Fruit fly (Drosophila melanogaster): Measurements from ENCODE around the gene Ndc1.
A peak's percentile ranks its signal among the peaks of the same experiment; 100 is the strongest.

Ndc1 gene

DNA sequence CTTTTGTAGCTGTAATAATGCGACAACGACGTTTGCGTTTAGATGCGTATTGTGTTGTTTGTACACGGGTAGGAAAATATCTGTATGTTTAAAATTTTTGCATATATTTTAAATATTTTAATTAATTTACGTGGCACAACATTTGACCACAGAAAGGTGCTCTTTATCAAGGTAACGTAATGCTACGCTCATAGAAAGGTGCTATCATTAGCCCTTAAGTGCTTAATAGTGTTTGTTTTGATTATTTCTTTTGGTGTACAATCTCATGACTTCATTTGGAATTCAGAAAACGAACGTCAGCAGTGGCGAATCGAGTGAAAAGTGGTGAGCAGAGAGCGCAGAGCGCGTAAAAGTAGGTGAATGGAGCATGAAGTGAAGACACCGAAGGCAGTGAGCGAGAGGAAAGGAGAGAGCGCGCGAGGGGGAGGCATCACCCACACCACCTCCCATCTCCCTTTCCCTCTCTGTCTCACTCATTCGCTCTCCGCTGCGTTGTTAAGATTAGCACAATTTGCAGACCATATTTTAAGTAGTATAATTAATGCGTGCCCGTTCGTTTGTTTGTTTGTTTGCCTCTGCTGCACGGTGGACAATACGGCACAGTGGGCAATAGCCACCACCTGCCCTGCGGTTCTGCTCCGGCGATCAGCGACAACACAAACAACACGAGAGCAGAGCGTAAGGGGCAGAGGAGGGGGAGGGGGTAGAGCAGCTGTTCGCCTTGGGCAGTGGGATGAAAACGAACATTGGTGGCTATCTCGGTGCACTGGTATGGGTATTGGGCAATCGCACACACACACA is 2.3 kb upstream of the Ndc1 start (continued):
- TF ChIP-seq bsh (GFP tag; optimal IDR thresholded peaks at IDR 0.05), result peak in 1 of 2 experiments; percentile 47
- TF ChIP-seq org-1 (GFP tag; optimal IDR thresholded peaks at IDR 0.05), result peak; percentile 26
- peak; percentile 23 for TF ChIP-seq CG1792 (GFP tag; optimal IDR thresholded peaks at IDR 0.05)
- TF ChIP-seq Myb (GFP tag; optimal IDR thresholded peaks at IDR 0.05), result no peak
- peak; percentile 8 for TF ChIP-seq trem (tag; optimal IDR thresholded peaks at IDR 0.05)
- TF ChIP-seq CG12104 (GFP tag; optimal IDR thresholded peaks at IDR 0.05), result peak; percentile 5
- TF ChIP-seq CG15269 (tag; optimal IDR thresholded peaks at IDR 0.05), result peak; percentile 59
- no peak for TF ChIP-seq CG11398 (GFP tag; optimal IDR thresholded peaks at IDR 0.05)
- peak; percentile 53 for TF ChIP-seq fd96Cb (tag; optimal IDR thresholded peaks at IDR 0.05)
- no peak for TF ChIP-seq CG11560 (tag; IDR thresholded peaks at IDR 0.05)
- no peak for TF ChIP-seq CG7928 (GFP tag; optimal IDR thresholded peaks at IDR 0.05)
- no peak for TF ChIP-seq CG4854 (GFP tag; optimal IDR thresholded peaks at IDR 0.05)
- no peak for TF ChIP-seq CG9876 (GFP tag; optimal IDR thresholded peaks at IDR 0.05)
- no peak for TF ChIP-seq Dp (GFP tag; optimal IDR thresholded peaks at IDR 0.05)
- peak; percentile 97 for TF ChIP-seq CG4707 (GFP tag; optimal IDR thresholded peaks at IDR 0.05)
- no peak for TF ChIP-seq CG13624 (GFP tag; optimal IDR thresholded peaks at IDR 0.05)
- TF ChIP-seq grn (GFP tag; optimal IDR thresholded peaks at IDR 0.05), result peak; percentile 3
- TF ChIP-seq emc (GFP tag; optimal IDR thresholded peaks at IDR 0.05), result no peak
- peak; percentile 26 for TF ChIP-seq CG18262 (tag; optimal IDR thresholded peaks at IDR 0.05)
- TF ChIP-seq slp2 (GFP tag; optimal IDR thresholded peaks at IDR 0.05), result peak; percentile 11
- TF ChIP-seq Xbp1 (GFP tag; optimal IDR thresholded peaks at IDR 0.05), result peak; percentile 63
- TF ChIP-seq Antp (GFP tag; optimal IDR thresholded peaks at IDR 0.05), result no peak
- peak; percentile 35 for TF ChIP-seq CG4328 (GFP tag; optimal IDR thresholded peaks at IDR 0.05)
- TF ChIP-seq Kr (GFP tag; optimal IDR thresholded peaks at IDR 0.05), result peak; percentile 56
- TF ChIP-seq rib (GFP tag; IDR thresholded peaks at IDR 0.05), result no peak; the same call in 1 of the 2 replicates
- TF ChIP-seq gce (GFP tag; IDR thresholded peaks at IDR 0.05), result no peak
- peak; percentile 22 for TF ChIP-seq CG17568 (GFP tag; optimal IDR thresholded peaks at IDR 0.05)
- no peak for TF ChIP-seq CG4424 (GFP tag; optimal IDR thresholded peaks at IDR 0.05)
- TF ChIP-seq Abd-B (GFP tag; optimal IDR thresholded peaks at IDR 0.05), result no peak
- 0 out of 2 replicates have a peak, but pooled peaks have one; percentile 17 for TF ChIP-seq CG31441 (GFP tag; IDR thresholded peaks at IDR 0.05)
- TF ChIP-seq zen2 (GFP tag; IDR thresholded peaks at IDR 0.05; ENCODE audit: partially characterized antibody), result no peak
- no peak for TF ChIP-seq cad (GFP tag; optimal IDR thresholded peaks at IDR 0.05)
- peak; percentile 50; the same call in 1 of the 2 replicates for TF ChIP-seq CG10366 (GFP tag; IDR thresholded peaks at IDR 0.05)
- peak; percentile 40; the same call in 1 of the 2 replicates for TF ChIP-seq Adf1 (GFP tag; IDR thresholded peaks at IDR 0.05)
- TF ChIP-seq crc (GFP tag; optimal IDR thresholded peaks at IDR 0.05), result no peak
- 0 out of 2 replicates have a peak, but pooled peaks have one; percentile 7 for TF ChIP-seq CG32772 (GFP tag; IDR thresholded peaks at IDR 0.05)
- no peak for TF ChIP-seq caup (GFP tag; optimal IDR thresholded peaks at IDR 0.05; ENCODE audit: severe bottlenecking)
- TF ChIP-seq cas (GFP tag; IDR thresholded peaks at IDR 0.05), result no peak
- peak; percentile 49 for TF ChIP-seq sisA (GFP tag; IDR thresholded peaks at IDR 0.05)
- no peak for TF ChIP-seq vnd (GFP tag; IDR thresholded peaks at IDR 0.05; ENCODE audit: partially characterized antibody)
- TF ChIP-seq sna (GFP tag; IDR thresholded peaks at IDR 0.05; ENCODE audit: partially characterized antibody), result no peak
- peak; percentile 61; the same call in 1 of the 2 replicates for TF ChIP-seq CG32532 (GFP tag; IDR thresholded peaks at IDR 0.05)
- TF ChIP-seq ham (GFP tag; IDR thresholded peaks at IDR 0.05), result no peak
- peak; percentile 45 for TF ChIP-seq CG30403 (GFP tag; optimal IDR thresholded peaks at IDR 0.05)
- TF ChIP-seq dpn (GFP tag; optimal IDR thresholded peaks at IDR 0.05), result peak in 1 of 2 experiments; percentile 26
- TF ChIP-seq CG12391 (tag; optimal IDR thresholded peaks at IDR 0.05), result peak; percentile 37
- no peak for TF ChIP-seq CG13123 (GFP tag; optimal IDR thresholded peaks at IDR 0.05)
- peak; percentile 26 for TF ChIP-seq CG15514 (GFP tag; optimal IDR thresholded peaks at IDR 0.05)
- TF ChIP-seq CG7786 (GFP tag; optimal IDR thresholded peaks at IDR 0.05), result no peak
